Fruit fly (Drosophila melanogaster): ENCODE results near the gene CG42371.

DNA sequence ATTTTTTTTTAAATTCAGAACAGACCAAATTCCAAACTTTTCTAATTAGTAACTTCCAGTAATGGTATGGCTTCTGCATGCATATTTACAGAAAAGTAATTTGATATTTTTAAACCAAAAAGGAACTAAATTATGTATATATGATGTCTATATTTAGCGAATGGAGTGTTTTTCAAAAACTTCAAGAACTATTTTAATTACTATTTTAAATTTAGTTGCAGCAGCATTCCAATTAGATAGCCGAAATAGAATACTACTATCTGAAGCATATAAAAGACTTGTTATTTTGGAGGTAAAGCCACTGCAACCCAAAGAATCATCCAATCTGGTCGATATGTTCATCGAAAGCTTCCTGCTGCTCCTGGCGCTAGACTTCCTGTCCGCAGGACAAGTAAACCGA is 35.7 kb upstream of the CG42371 start, which contains the start of gene CG17234:
- TF ChIP-seq psq (optimal IDR thresholded peaks at IDR 0.05) (no peak), EcR (GFP tag; optimal IDR thresholded peaks at IDR 0.05) (no peak), CG8478 (optimal IDR thresholded peaks at IDR 0.05) (no peak), Dll (optimal IDR thresholded peaks at IDR 0.05) (no peak)

Measured in whole organism.